Worm (Caenorhabditis elegans) whole organism, L1 larva: ENCODE data around the gene F48B9.3.

Source experiments
- ama-1 ChIP-seq: fragments of 150-350 bp; optimal IDR thresholded peaks from 2 replicates; lab custom pipeline; 2014
- lin-15B ChIP-seq: fragments of 150-350 bp; sonication (generic microtip); optimal IDR thresholded peaks from 3 replicates; lab custom pipeline; 2014; ENCODE audit warnings: missing biosample characterization, missing genetic modification characterization
- lin-35 ChIP-seq, 2 experiments: fragments of 150-350 bp; optimal IDR thresholded peaks; 2 replicates each; lab custom pipeline; 2014; ENCODE audit warnings: missing biosample characterization in 2 of 2, missing genetic modification characterization in 2 of 2, missing genetic modification reagents in 2 of 2
- mdl-1 ChIP-seq, 2 experiments: fragments of 150-350 bp; optimal IDR thresholded peaks; 2 replicates each; lab custom pipeline; 2014 to 2017; ENCODE audit warnings: missing biosample characterization in 2 of 2, missing genetic modification characterization in 2 of 2, inconsistent platforms in 1 of 2
- nhr-77 ChIP-seq: fragments of 150-350 bp; optimal IDR thresholded peaks from 2 replicates; lab custom pipeline; 2014; ENCODE audit warnings: missing biosample characterization, missing genetic modification characterization
- pqm-1 ChIP-seq: sonication (generic microtip); optimal IDR thresholded peaks from 3 replicates; lab custom pipeline; 2017; ENCODE audit warnings: missing biosample characterization, missing genetic modification characterization
- sptf-1 ChIP-seq: fragments of 150-350 bp; optimal IDR thresholded peaks from 2 replicates; lab custom pipeline; 2014; ENCODE audit warnings: missing biosample characterization, missing genetic modification characterization
- zag-1 ChIP-seq: fragments of 150-350 bp; optimal IDR thresholded peaks from 2 replicates; lab custom pipeline; 2014; ENCODE audit warnings: missing biosample characterization, missing genetic modification characterization

ce11 chrX:2210164-2210563 is 45.3 kb downstream of the F48B9.3 start:
- TF ChIP-seq pqm-1 (tag; lab: Kevin White, UChicago), result no peak
- no peak for TF ChIP-seq lin-35 (GFP tag; optimal IDR thresholded peaks at IDR 0.05; lab: Kevin White, UChicago)
- TF ChIP-seq mdl-1 (tag; optimal IDR thresholded peaks at IDR 0.05; lab: Kevin White, UChicago), result no peak
- no peak for TF ChIP-seq sptf-1
- TF ChIP-seq ama-1, result no peak
- TF ChIP-seq zag-1 (tag; lab: Kevin White, UChicago), result no peak
- no peak for TF ChIP-seq lin-15B (tag; lab: Kevin White, UChicago)
- no peak for TF ChIP-seq nhr-77 (tag; lab: Kevin White, UChicago)
